Worm (Caenorhabditis elegans) whole organism, late embryonic: Measurements from ENCODE around the gene F14H3.12.

Source experiments
- T23F11.4 ChIP-seq: fragments of 200-800 bp; sonication (Bioruptor generic); optimal IDR thresholded peaks from 2 replicates; lab custom pipeline; 2018; ENCODE audit warnings: mild to moderate bottlenecking, missing genetic modification characterization, missing compliant biosample characterization
- dmd-4 ChIP-seq: sonication (generic microtip); optimal IDR thresholded peaks from 2 replicates; lab custom pipeline; 2016; ENCODE audit warnings: borderline replicate concordance, missing genetic modification characterization, missing compliant biosample characterization
- fkh-10 ChIP-seq: fragments of 150-350 bp; optimal IDR thresholded peaks from 2 replicates; lab custom pipeline; 2014; ENCODE audit warnings: missing biosample characterization, missing genetic modification reagents, missing genetic modification characterization
- sox-4 ChIP-seq: sonication (generic microtip); optimal IDR thresholded peaks from 2 replicates; lab custom pipeline; 2017; ENCODE audit warnings: mild to moderate bottlenecking, missing genetic modification characterization, inconsistent platforms, missing compliant biosample characterization

- TF ChIP-seq T23F11.4 (GFP tag; lab: Kevin White, UChicago) (no peak), sox-4 (tag; lab: Kevin White, UChicago) (no peak), fkh-10 (GFP tag; lab: Kevin White, UChicago) (no peak), dmd-4 (tag; lab: Kevin White, UChicago) (no peak)
These were observed 50.8 kb downstream of the F14H3.12 start, which contains the start of gene T10C6.6 for ce11 chrV:16024300-16024699.
